Worm (Caenorhabditis elegans) whole organism, L1 larva: ENCODE measurements around the gene ZK402.5.

ENCODE experiments used
- alr-1 ChIP-seq: fragments of 200-800 bp; sonication (Bioruptor generic); optimal IDR thresholded peaks from 2 replicates; lab custom pipeline; 2018; ENCODE audit warnings: borderline replicate concordance, mild to moderate bottlenecking, missing genetic modification characterization, missing compliant biosample characterization
- efl-1 ChIP-seq, 4 experiments: fragments of 150-350 bp; optimal IDR thresholded peaks in 3 of 4; peaks in 1 of 4; 1 replicate in 1 of 4; 2 replicates in 3 of 4; lab custom pipeline; 2014; ENCODE audit warnings: missing biosample characterization in 2 of 4, missing genetic modification characterization in 2 of 4, missing genetic modification reagents in 2 of 4
- hlh-4 ChIP-seq: sonication (generic microtip); optimal IDR thresholded peaks from 2 replicates; lab custom pipeline; 2016; ENCODE audit warnings: mild to moderate bottlenecking, missing genetic modification characterization, missing compliant biosample characterization
- lsy-2 ChIP-seq, 2 experiments: fragments of 150-350 bp; optimal IDR thresholded peaks; 2 replicates each; lab custom pipeline; 2014; ENCODE audit warnings: missing biosample characterization in 2 of 2, missing genetic modification characterization in 2 of 2
- nhr-12 ChIP-seq: sonication (generic microtip); optimal IDR thresholded peaks from 2 replicates; lab custom pipeline; 2017; ENCODE audit warnings: missing biosample characterization, missing genetic modification characterization
- nhr-77 ChIP-seq: fragments of 150-350 bp; optimal IDR thresholded peaks from 2 replicates; lab custom pipeline; 2014; ENCODE audit warnings: missing biosample characterization, missing genetic modification characterization
- nhr-90 ChIP-seq: sonication (generic microtip); optimal IDR thresholded peaks from 2 replicates; lab custom pipeline; 2016; ENCODE audit warnings: mild to moderate bottlenecking, missing genetic modification characterization, missing compliant biosample characterization; ENCODE audit not compliant: poor library complexity
- snpc-4 ChIP-seq: fragments of 150-350 bp; optimal IDR thresholded peaks from 2 replicates; lab custom pipeline; 2014; ENCODE audit warnings: missing biosample characterization, missing genetic modification characterization
- unc-62 ChIP-seq: fragments of 150-350 bp; optimal IDR thresholded peaks from 2 replicates; lab custom pipeline; 2014; ENCODE audit warnings: missing biosample characterization, missing genetic modification reagents, missing genetic modification characterization
- zag-1 ChIP-seq: fragments of 150-350 bp; optimal IDR thresholded peaks from 2 replicates; lab custom pipeline; 2014; ENCODE audit warnings: missing biosample characterization, missing genetic modification characterization

- TF ChIP-seq nhr-90 (no peak), nhr-12 (tag; lab: Kevin White, UChicago) (no peak), unc-62 (GFP tag; lab: Kevin White, UChicago) (no peak), nhr-77 (tag; lab: Kevin White, UChicago) (no peak), snpc-4 (tag; lab: Kevin White, UChicago) (no peak), alr-1 (tag; lab: Kevin White, UChicago) (no peak), hlh-4 (tag; lab: Kevin White, UChicago) (no peak), lsy-2 (tag; optimal IDR thresholded peaks at IDR 0.05; lab: Kevin White, UChicago) (no peak), efl-1 (optimal IDR thresholded peaks at IDR 0.05; lab: Kevin White, UChicago) (no peak), efl-1 (GFP tag; optimal IDR thresholded peaks at IDR 0.05 in 1 of 2; lab: Kevin White, UChicago) (no peak), zag-1 (no peak)
These were observed 33.7 kb downstream of the ZK402.5 start, which contains the start of gene dgn-2 for ce11 chrX:1367416-1367815.
